Worm (Caenorhabditis elegans): ENCODE results near the gene DH11.5.

The DH11.5 gene

ce11 chrII:7976308-7976707 lies at the start of gene DH11.5:
DH11.5 (plus strand) TSS chrII:7976608.
- TF ChIP-seq W03F9.2 (tag; optimal IDR thresholded peaks at IDR 0.05) = no peak
- no peak for TF ChIP-seq him-1 (tag; optimal IDR thresholded peaks at IDR 0.05)
- TF ChIP-seq dao-5 (tag; optimal IDR thresholded peaks at IDR 0.05) = no peak

ce11 chrII:7928600-7928999 lies 47.8 kb upstream of the DH11.5 start, which contains the start of gene spv-1:
spv-1 (minus strand) TSS chrII:7928700.
- TF ChIP-seq him-1 (tag; optimal IDR thresholded peaks at IDR 0.05) (no peak), W03F9.2 (tag; optimal IDR thresholded peaks at IDR 0.05) (no peak), dao-5 (tag; optimal IDR thresholded peaks at IDR 0.05) (no peak)

ce11 chrII:7930671-7931070 lies 45.7 kb upstream of the DH11.5 start:
- no peak for TF ChIP-seq dao-5 (tag; optimal IDR thresholded peaks at IDR 0.05)
- TF ChIP-seq W03F9.2 (tag; optimal IDR thresholded peaks at IDR 0.05) = no peak
- no peak for TF ChIP-seq him-1 (tag; optimal IDR thresholded peaks at IDR 0.05)

DNA sequence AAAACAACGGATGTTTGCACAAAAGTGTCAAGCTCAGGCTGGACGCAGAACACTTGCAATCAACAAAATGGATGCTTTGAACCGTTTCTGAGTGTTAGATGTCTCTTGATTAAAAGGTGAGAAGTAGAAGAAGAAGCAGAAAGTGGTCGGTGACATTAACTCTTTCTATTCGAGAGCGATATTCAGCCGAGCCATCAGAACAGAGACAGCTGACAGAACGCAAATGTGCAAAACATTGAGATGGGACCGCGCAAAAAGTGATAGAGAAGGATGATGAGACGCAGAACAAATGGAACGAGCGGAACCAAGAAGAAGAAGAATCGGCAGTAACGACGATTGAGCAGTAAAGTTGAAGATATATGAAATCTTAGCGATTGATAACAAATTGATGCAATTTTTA lies 40.8 kb upstream of the DH11.5 start:
- no peak for TF ChIP-seq dao-5 (tag; optimal IDR thresholded peaks at IDR 0.05)
- no peak for TF ChIP-seq W03F9.2 (tag; optimal IDR thresholded peaks at IDR 0.05)

DNA sequence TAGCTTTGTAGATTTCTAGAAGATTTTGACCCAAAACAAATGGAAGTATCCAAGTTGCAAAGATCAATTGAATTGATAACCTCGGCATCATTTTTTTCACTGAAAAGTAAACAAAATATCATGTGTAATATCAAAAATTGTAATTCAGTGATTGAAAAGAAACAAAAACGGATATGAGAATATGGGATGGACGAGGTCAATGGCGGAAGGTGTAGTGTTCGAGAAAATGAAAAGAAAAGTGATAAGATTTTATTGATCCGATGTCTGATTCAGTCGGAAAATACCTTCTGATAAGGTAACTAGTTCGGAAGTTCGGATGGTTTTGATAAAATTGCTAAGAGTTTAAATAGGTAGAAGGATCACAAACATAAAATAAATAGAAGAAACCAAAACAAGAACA lies 38.3 kb upstream of the DH11.5 start, which contains the start of gene ZK669.2:
Gene ZK669.2, minus strand, starts transcription at position 101 of the 400 bp plus-strand sequence.
- TF ChIP-seq W03F9.2 (tag; optimal IDR thresholded peaks at IDR 0.05) (no peak), him-1 (tag; optimal IDR thresholded peaks at IDR 0.05) (no peak), dao-5 (tag; optimal IDR thresholded peaks at IDR 0.05) (no peak)

DNA sequence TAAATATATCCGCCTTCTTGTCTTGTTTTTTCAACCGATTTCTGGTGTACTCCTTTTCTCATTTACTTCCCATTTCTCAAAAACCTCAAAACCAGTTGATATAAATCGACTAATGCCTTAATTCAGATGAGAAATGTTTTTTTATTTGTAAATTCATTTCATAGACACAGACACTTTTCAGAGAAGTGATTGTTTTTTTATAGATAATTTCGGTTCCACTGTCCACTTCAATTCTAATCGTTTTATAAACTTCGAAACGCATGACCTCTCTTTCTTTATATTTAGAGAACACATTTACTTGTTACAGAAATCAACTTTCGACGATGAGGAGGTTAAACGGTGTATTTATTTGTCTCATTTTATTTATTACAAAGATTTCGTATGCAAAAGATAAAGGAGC lies 35.6 kb upstream of the DH11.5 start, which contains the start of gene ZK669.3:
Gene ZK669.3, plus strand, starts transcription at position 301 of the 400 bp plus-strand sequence.
- TF ChIP-seq W03F9.2 (tag; optimal IDR thresholded peaks at IDR 0.05) (no peak), him-1 (tag; optimal IDR thresholded peaks at IDR 0.05) (no peak), dao-5 (tag; optimal IDR thresholded peaks at IDR 0.05) (no peak)

DNA sequence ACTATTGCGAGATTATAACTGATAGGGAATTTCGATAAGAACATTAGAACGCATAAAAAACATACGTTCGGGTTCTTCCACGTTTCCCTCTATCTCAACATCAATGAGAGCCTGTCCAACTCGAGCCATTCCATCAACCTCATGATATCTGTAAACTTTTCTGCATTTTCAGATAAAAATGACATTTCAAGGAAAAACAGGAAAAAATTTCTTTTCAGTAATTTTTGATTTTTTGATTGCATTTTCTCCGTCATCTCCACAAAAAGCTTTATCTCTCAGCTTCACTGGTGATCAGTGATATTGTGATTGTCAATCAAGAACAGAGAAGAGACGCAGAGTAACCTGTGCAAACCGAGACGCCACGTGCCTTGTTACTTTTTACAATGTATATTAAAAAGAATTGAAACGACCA lies 32.1 kb upstream of the DH11.5 start:
- TF ChIP-seq dao-5 (tag; optimal IDR thresholded peaks at IDR 0.05) (no peak), him-1 (tag; optimal IDR thresholded peaks at IDR 0.05) (no peak), W03F9.2 (tag; optimal IDR thresholded peaks at IDR 0.05) (no peak)

DNA sequence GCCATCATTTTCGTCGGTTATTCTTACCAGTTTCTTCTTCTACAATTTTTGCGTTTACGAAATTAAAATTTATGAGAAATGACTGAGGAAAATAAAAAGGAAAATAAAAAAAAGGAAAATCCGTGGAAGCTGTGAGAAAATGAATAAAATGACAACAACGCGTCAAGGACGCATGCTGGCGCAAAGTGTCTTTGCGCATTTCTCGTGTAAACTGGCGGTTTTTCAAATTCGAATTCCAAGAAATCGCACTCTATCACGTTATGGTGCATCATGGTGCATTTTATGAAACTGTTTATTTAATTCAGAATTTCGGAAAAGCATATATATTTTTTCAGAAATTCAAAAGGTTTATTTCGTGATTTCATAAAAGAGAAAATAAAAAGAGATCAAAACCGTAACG lies 31.2 kb upstream of the DH11.5 start, which contains the start of gene dbt-1:
Gene dbt-1, minus strand, starts transcription at position 39 of the 400 bp plus-strand sequence.
- TF ChIP-seq W03F9.2 (tag; optimal IDR thresholded peaks at IDR 0.05) (peak; percentile 75), dao-5 (tag; optimal IDR thresholded peaks at IDR 0.05) (no peak), him-1 (tag; optimal IDR thresholded peaks at IDR 0.05) (peak; percentile 43)

- TF ChIP-seq him-1 (tag; optimal IDR thresholded peaks at IDR 0.05) = no peak
- TF ChIP-seq dao-5 (tag; optimal IDR thresholded peaks at IDR 0.05) = no peak
- TF ChIP-seq W03F9.2 (tag; optimal IDR thresholded peaks at IDR 0.05) = no peak
Observed at ce11 chrII:7946830-7947425, 29.5 kb upstream of the DH11.5 start, which contains the start of gene ZK669.5. ZK669.5 (minus strand) TSS chrII:7946880.

ce11 chrII:7948278-7948677 lies 28.1 kb upstream of the DH11.5 start:
- TF ChIP-seq him-1 (tag; optimal IDR thresholded peaks at IDR 0.05) = no peak
- no peak for TF ChIP-seq dao-5 (tag; optimal IDR thresholded peaks at IDR 0.05)
- no peak for TF ChIP-seq W03F9.2 (tag; optimal IDR thresholded peaks at IDR 0.05)

DNA sequence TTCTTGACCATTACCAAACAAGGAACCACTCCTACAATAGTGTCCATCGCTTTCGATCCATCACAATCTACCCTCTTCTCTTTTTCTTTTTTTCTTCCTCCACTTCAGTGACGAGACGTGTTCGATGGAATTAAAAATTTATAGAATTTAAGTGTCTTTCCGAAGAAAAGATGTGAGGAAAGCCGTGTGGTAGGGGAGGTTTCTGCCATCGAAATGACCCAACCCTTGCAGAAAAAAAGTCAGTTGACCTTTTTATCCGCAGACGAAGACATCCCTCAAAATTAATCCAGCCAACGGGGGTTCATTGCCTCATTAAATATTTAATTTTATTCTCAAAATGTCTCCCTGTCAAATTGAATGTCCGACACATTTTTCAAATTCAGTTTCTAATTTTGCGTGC lies 20.9 kb upstream of the DH11.5 start:
- TF ChIP-seq dao-5 (tag; optimal IDR thresholded peaks at IDR 0.05) = no peak
- no peak for TF ChIP-seq him-1 (tag; optimal IDR thresholded peaks at IDR 0.05)
- no peak for TF ChIP-seq W03F9.2 (tag; optimal IDR thresholded peaks at IDR 0.05)

- TF ChIP-seq dao-5 (tag; optimal IDR thresholded peaks at IDR 0.05) = no peak
- no peak for TF ChIP-seq W03F9.2 (tag; optimal IDR thresholded peaks at IDR 0.05)
- TF ChIP-seq him-1 (tag; optimal IDR thresholded peaks at IDR 0.05) = no peak
Observed at ce11 chrII:7958544-7958943, 17.9 kb upstream of the DH11.5 start, which contains the start of gene C04H4.1. C04H4.1 (plus strand) TSS chrII:7958844.

DNA sequence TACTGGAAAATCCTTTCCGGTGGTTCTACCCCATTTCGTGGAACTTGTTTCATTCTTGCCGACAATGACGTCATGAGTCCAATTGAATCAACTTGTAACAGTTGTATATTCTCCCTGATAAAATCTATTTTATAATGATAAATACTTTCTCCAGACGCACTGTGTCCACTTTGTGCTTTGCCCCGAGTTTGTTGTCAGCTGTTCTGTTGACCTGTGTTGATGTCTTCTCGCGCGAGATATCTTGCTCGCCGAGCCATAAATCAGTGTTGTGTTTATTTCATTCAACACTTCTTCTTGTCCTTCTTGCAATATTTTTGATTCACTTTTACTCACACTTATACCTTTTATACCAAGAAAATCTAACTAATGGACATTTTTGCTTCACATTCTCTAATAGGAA lies 14.2 kb upstream of the DH11.5 start:
- TF ChIP-seq him-1 (tag; optimal IDR thresholded peaks at IDR 0.05) (no peak), dao-5 (tag; optimal IDR thresholded peaks at IDR 0.05) (no peak), W03F9.2 (tag; optimal IDR thresholded peaks at IDR 0.05) (no peak)

ce11 chrII:7968393-7968792 lies 8.0 kb upstream of the DH11.5 start:
- TF ChIP-seq dao-5 (tag; optimal IDR thresholded peaks at IDR 0.05) (no peak), W03F9.2 (tag; optimal IDR thresholded peaks at IDR 0.05) (no peak), him-1 (tag; optimal IDR thresholded peaks at IDR 0.05) (no peak)

Measured in whole organism, L4/young adult.